Fruit fly (Drosophila melanogaster): ENCODE data around the gene Tbh.

Tbh gene

DNA sequence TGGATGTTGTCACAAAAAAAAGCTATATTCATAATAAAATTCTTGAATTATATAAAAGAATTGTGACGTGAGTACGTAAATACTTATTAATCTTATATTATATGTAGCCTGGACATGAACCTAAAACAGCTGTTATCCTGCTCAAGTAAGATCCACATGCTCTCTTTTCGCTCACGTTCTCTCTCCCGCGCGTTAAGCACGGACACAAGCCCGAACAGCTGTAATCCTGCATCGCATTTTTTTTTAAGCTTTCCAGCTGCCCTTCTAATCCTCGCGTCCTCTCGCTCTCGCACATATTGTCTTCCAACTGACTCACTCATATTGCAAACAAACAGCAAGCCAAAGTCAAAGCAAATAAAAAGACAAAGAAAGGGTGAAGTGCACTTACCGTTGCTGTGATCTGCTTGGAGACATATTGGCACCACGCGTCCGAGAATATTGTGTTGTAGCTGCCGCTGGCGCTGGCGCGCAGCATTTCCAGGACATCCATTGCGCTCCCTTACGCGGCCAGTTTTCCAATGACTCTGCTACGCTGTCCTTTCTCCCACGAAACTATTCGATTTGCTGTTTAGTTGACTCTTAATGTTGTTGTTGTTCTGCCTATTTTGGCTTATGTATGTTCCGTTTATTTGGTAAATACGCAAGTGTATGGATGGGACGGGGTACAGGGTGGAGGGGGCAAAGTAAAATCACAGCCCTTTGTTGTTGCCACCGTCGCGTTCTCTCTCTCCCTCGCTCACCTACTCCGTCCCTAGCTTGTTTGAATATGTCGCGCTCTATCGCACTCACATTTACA, 28.2 kb upstream of the Tbh start (continued):
- TF ChIP-seq D (optimal IDR thresholded peaks at IDR 0.05) (no peak), D (GFP tag; optimal IDR thresholded peaks at IDR 0.05) (peak; percentile 5), danr (GFP tag; IDR thresholded peaks at IDR 0.05) (no peak), cato (GFP tag; optimal IDR thresholded peaks at IDR 0.05; ENCODE audit: borderline replicate concordance) (no peak), CG8290 (GFP tag; optimal IDR thresholded peaks at IDR 0.05) (no peak), CG8290 (tag; optimal IDR thresholded peaks at IDR 0.05) (peak in 1 of 2 experiments; percentile 59), ewg (GFP tag; optimal IDR thresholded peaks at IDR 0.05) (peak; percentile 4), Adf1 (GFP tag; IDR thresholded peaks at IDR 0.05) (no peak), grn (GFP tag; optimal IDR thresholded peaks at IDR 0.05) (no peak), CG10321 (GFP tag; IDR thresholded peaks at IDR 0.05) (peak; percentile 69; the same call in 1 of the 2 replicates), crol (GFP tag; IDR thresholded peaks at IDR 0.05) (peak; percentile 93), CrebB (tag; optimal IDR thresholded peaks at IDR 0.05) (peak; percentile 2), BEAF-32 (GFP tag; optimal IDR thresholded peaks at IDR 0.05) (peak; percentile 1), Dbx (GFP tag; IDR thresholded peaks at IDR 0.05) (0 out of 3 replicates have a peak, but pooled peaks have one; percentile 8), CG31365 (tag; optimal IDR thresholded peaks at IDR 0.05) (no peak), ttk (GFP tag; IDR thresholded peaks at IDR 0.05) (0 out of 2 replicates have a peak, but pooled peaks have one; percentile 27), HHEX (GFP tag; optimal IDR thresholded peaks at IDR 0.05) (peak; percentile 21), CG10267 (tag; optimal IDR thresholded peaks at IDR 0.05) (no peak), HLH54F (GFP tag; optimal IDR thresholded peaks at IDR 0.05) (no peak), NFAT (GFP tag; IDR thresholded peaks at IDR 0.05) (peak; percentile 52), mirr (GFP tag; optimal IDR thresholded peaks at IDR 0.05) (peak; percentile 7), CG8478 (optimal IDR thresholded peaks at IDR 0.05) (peak; percentile 35), Rfx (GFP tag; IDR thresholded peaks at IDR 0.05) (peak; percentile 22; the same call in 1 of the 2 replicates), CG12769 (tag; optimal IDR thresholded peaks at IDR 0.05) (peak; percentile 17), kni (GFP tag; optimal IDR thresholded peaks at IDR 0.05) (peak; percentile 6), CG1832 (GFP tag; optimal IDR thresholded peaks at IDR 0.05) (peak; percentile 73), Trl (optimal IDR thresholded peaks at IDR 0.05) (peak; percentile 10 to 63), Trl (GFP tag; optimal IDR thresholded peaks at IDR 0.05) (no peak), CG17912 (GFP tag; optimal IDR thresholded peaks at IDR 0.05) (no peak), Aef1 (GFP tag; IDR thresholded peaks at IDR 0.05) (peak; percentile 88), unpg (GFP tag; optimal IDR thresholded peaks at IDR 0.05) (no peak), Atf6 (GFP tag; IDR thresholded peaks at IDR 0.05) (0 out of 2 replicates have a peak, but pooled peaks have one; percentile 25), sqz (GFP tag; optimal IDR thresholded peaks at IDR 0.05) (peak; percentile 49)

DNA sequence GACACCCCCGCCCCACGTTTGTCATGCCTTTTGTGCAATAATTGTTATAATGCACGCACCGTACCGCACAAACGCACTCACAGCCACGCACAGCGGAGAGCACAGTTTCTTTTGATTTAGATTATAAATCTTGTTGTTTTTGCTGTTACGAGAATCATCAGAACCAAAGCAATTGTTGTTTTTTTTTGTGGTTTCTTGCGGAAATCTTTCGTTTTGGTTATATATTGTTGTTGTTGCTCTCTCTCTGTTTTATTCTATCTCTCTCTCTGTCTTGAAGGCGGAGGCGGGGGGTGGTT, 27.7 kb upstream of the Tbh start:
- TF ChIP-seq CG18599 (GFP tag; optimal IDR thresholded peaks at IDR 0.05) (no peak), chinmo (GFP tag; IDR thresholded peaks at IDR 0.05; ENCODE audit: partially characterized antibody) (0 out of 4 replicates have a peak, but pooled peaks have one; percentile 60), pros (GFP tag; optimal IDR thresholded peaks at IDR 0.05) (peak; percentile 60), Trl (optimal IDR thresholded peaks at IDR 0.05) (peak in 1 of 2 experiments; percentile 40), Trl (GFP tag; optimal IDR thresholded peaks at IDR 0.05) (no peak), Pdp1 (GFP tag; optimal IDR thresholded peaks at IDR 0.05) (peak in 1 of 2 experiments; percentile 52), CG10543 (GFP tag; optimal IDR thresholded peaks at IDR 0.05) (no peak), nom (GFP tag; optimal IDR thresholded peaks at IDR 0.05) (peak; percentile 6), CG15479 (GFP tag; optimal IDR thresholded peaks at IDR 0.05) (peak; percentile 52), CG4360 (GFP tag; IDR thresholded peaks at IDR 0.05) (peak; percentile 65; the same call in 1 of the 2 replicates), ttk (GFP tag; IDR thresholded peaks at IDR 0.05) (0 out of 2 replicates have a peak, but pooled peaks have one; percentile 1)

Measured in whole organism, embryonic.